Fruit fly (Drosophila melanogaster): ENCODE data around the gene Aven.

The Aven gene

DNA sequence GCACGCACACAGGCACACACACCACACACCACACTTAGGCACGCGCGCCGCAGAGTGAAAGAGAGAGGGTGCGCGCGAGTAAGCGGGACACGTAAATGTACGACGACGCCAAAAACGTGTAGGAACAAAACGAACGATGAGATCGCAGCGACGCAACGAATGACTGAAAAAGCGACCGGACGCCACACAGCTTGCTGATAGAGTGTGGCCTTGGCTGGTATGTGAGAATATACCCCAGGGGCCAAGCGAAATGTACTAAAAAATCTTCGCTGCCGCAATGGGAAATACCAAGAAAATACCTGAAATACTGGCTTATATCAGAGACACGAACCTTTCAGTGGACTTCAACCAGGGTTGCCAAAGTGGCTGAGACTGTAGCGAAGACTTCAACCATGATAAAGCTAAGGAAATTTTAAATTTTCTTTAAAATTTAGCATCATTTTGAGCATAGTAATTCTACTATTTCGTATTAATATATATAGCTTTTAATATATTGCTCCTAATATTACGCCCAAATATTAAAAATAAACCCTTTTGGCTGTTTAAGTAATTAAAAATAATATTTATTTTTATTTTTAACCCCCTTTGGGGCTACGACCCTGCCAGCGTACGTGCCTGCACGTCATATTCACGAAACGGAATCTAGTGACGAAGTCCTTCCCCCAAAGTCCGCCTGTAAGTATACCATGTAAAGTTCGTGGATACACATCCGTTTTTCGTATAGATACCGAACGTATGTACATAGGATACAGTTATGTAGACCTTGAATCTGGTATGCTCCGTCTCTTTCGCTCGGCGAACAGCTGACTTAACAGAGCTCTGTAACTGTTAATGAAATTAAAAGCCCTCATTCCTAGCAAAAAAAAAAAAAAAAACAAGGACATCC lies 46.2 kb downstream of the Aven start, which contains the start of gene Pits (continued):
- TF ChIP-seq Jarid2 (GFP tag; optimal IDR thresholded peaks at IDR 0.05) (peak; percentile 96), Hmr (GFP tag; optimal IDR thresholded peaks at IDR 0.05) (peak; percentile 79), az2 (GFP tag; optimal IDR thresholded peaks at IDR 0.05) (no peak), ham (GFP tag; IDR thresholded peaks at IDR 0.05) (no peak; the same call in 1 of the 2 replicates), sens-2 (GFP tag; IDR thresholded peaks at IDR 0.05) (no peak), CG42726 (GFP tag; IDR thresholded peaks at IDR 0.05; ENCODE audit: partially characterized antibody) (peak; percentile 80), CG13624 (GFP tag; optimal IDR thresholded peaks at IDR 0.05) (peak; percentile 84), CG30020 (tag; optimal IDR thresholded peaks at IDR 0.05) (peak; percentile 42), CG17568 (GFP tag; optimal IDR thresholded peaks at IDR 0.05) (peak; percentile 1), CG11696 (GFP tag; IDR thresholded peaks at IDR 0.05) (0 out of 2 replicates have a peak, but pooled peaks have one; percentile 10), run (tag; optimal IDR thresholded peaks at IDR 0.05) (peak; percentile 19), B-H1 (GFP tag; IDR thresholded peaks at IDR 0.05) (no peak)

DNA sequence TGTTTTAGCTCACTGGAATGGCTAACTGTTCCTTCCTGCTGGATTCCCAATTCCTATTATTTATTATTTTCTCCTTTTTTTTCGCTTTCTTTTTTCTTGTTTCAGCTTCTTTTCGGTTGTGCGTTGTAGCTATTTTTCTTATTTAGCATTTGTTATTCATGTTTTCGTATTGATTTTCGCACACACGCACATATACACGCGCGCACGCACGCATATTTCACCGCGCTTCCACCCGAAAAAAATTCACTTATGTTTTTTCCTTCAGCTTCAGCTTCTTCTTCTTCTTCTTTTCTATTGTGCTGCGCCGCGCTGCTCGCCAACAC lies 46.8 kb downstream of the Aven start:
- TF ChIP-seq onecut (GFP tag; IDR thresholded peaks at IDR 0.05) (peak; percentile 90), HmgD (GFP tag; optimal IDR thresholded peaks at IDR 0.05) (no peak), kni (GFP tag; optimal IDR thresholded peaks at IDR 0.05) (peak; percentile 78), CG17385 (GFP tag; optimal IDR thresholded peaks at IDR 0.05) (peak; percentile 98), Hr39 (optimal IDR thresholded peaks at IDR 0.05) (peak; percentile 89), Ravus (GFP tag; IDR thresholded peaks at IDR 0.05) (no peak), CG12104 (GFP tag; optimal IDR thresholded peaks at IDR 0.05) (no peak), Oli (tag; optimal IDR thresholded peaks at IDR 0.05) (no peak), sqz (GFP tag; optimal IDR thresholded peaks at IDR 0.05) (peak; percentile 96), Rfx (GFP tag; IDR thresholded peaks at IDR 0.05) (no peak)

DNA sequence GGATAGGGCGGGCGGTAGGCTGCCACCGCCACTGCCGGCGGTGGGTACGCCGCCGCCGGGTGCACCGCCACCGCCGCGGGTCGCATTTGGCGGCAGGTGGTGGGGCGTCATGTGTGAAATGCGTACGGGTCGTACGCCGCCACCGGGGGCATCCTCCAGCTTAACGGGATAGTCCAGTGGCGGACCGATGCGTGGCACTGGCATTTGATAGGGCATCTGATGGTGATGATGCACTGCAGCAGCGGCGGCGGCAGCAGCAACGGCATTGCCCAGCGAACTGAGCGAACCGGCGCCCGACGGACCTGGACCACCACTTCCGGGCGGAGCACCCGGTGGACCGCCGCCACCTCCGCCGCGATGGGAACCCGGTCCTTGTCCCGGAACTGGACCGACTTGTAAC lies 47.5 kb downstream of the Aven start:
- TF ChIP-seq so (GFP tag; IDR thresholded peaks at IDR 0.05) (0 out of 3 replicates have a peak, but pooled peaks have one; percentile 16), twi (tag; optimal IDR thresholded peaks at IDR 0.05) (no peak), CG31365 (tag; optimal IDR thresholded peaks at IDR 0.05) (no peak), zen2 (GFP tag; IDR thresholded peaks at IDR 0.05; ENCODE audit: partially characterized antibody) (no peak)

DNA sequence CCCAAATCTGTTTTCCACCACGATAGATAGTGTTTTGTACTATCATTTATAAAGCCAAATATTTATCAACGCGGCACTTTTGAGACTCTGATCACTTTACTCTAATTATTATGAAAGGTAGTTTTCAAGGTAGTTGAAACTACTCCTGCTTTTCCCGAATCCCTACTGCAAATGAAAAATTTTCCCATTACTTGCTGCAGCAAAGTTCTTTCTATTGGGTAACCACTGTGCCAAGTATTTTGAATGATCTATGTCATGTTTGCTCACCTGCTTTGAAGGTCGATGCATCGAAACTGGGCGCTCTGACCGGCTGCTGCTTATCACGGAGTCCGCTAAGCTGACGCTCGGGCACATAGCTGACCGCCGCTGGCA lies 48.1 kb downstream of the Aven start:
- TF ChIP-seq Ets65A (GFP tag), result peak; percentile 85
- TF ChIP-seq sens (GFP tag), result peak; percentile 53
- TF ChIP-seq CG15011 (GFP tag; optimal IDR thresholded peaks at IDR 0.05), result no peak

DNA sequence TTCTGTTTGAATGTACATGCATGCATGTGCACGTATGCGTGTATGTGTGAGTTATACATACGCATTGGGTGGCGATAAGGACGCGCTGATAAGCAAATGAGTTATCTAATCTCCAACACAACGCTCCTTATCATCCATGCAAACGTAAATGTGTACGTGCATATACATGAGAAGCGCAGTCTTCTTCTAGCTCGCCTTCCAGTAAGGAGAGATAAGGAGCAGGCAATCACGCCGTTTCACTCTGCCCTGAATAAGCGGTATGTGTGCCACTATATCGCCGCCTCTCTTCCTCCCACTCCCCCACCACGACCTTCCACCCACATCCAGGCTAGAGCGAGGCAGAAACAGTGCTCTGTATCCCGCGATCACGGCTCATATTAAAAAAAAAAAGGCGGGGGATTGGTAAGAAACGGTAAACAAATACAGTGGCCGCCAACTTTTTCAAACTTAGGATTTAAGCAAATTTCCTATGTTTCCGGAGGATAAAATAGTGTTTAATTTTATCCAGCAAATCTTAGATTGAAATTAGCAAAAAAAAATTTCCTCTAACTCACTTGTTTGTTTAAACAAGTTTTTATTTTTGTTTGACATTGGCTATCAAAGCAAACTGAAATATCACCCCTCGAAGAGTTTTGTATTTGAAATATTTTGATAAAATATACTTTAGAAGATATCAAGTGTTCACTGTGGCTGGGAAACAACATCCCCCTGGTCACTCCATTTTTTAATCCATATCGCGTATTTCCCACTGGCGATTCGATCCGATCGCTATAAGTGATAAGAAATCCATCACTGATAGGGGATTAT lies 48.7 kb downstream of the Aven start:
- TF ChIP-seq Ptx1 (GFP tag; IDR thresholded peaks at IDR 0.05), result no peak
- TF ChIP-seq CG3995 (GFP tag; optimal IDR thresholded peaks at IDR 0.05), result peak; percentile 60
- peak; percentile 57 for TF ChIP-seq grau (tag; optimal IDR thresholded peaks at IDR 0.05)
- no peak for TF ChIP-seq crp (GFP tag; optimal IDR thresholded peaks at IDR 0.05)
- peak; percentile 45 for TF ChIP-seq Ets65A (GFP tag)
- no peak for TF ChIP-seq Blimp-1 (GFP tag; optimal IDR thresholded peaks at IDR 0.05)
- no peak for TF ChIP-seq Jarid2 (GFP tag; optimal IDR thresholded peaks at IDR 0.05)
- no peak for TF ChIP-seq kay (GFP tag; optimal IDR thresholded peaks at IDR 0.05)
- TF ChIP-seq Myb (GFP tag; optimal IDR thresholded peaks at IDR 0.05), result no peak
- TF ChIP-seq Sry-β (GFP tag; optimal IDR thresholded peaks at IDR 0.05), result no peak
- peak; percentile 4 for TF ChIP-seq CG12104 (GFP tag; optimal IDR thresholded peaks at IDR 0.05)
- no peak for TF ChIP-seq cato (GFP tag; optimal IDR thresholded peaks at IDR 0.05; ENCODE audit: borderline replicate concordance)
- peak; percentile 91 for TF ChIP-seq CG10321 (GFP tag; IDR thresholded peaks at IDR 0.05)
- no peak for TF ChIP-seq psq (GFP tag; optimal IDR thresholded peaks at IDR 0.05)
- TF ChIP-seq Hmx (GFP tag; optimal IDR thresholded peaks at IDR 0.05), result no peak
- TF ChIP-seq CG8290 (GFP tag; optimal IDR thresholded peaks at IDR 0.05), result no peak
- peak in 1 of 2 experiments; percentile 33 for TF ChIP-seq CG8290 (tag; optimal IDR thresholded peaks at IDR 0.05)
